Worm (Caenorhabditis elegans) whole organism, midembryonic: ENCODE measurements around the gene R04D3.3.

Experiments used
- T22C8.4 ChIP-seq: fragments of 200-800 bp; sonication (Bioruptor generic); IDR thresholded peaks from 2 replicates; pipeline ENCODE4 v1.3.6; 2022; ENCODE audit warnings: missing genetic modification characterization, missing compliant biosample characterization
- cog-1 ChIP-seq: sonication (generic microtip); optimal IDR thresholded peaks from 2 replicates; lab custom pipeline; 2016; ENCODE audit warnings: missing genetic modification characterization, missing compliant biosample characterization
- flt-1 ChIP-seq: fragments of 200-800 bp; sonication (Bioruptor generic); IDR thresholded peaks from 2 replicates; pipeline ENCODE4 v1.3.6; 2022; ENCODE audit warnings: missing genetic modification characterization, missing compliant biosample characterization
- klf-2 ChIP-seq: fragments of 200-800 bp; sonication (Bioruptor generic); conservative IDR thresholded peaks from 2 replicates; pipeline ENCODE4 v1.3.6; 2022; ENCODE audit warnings: missing genetic modification reagents, missing genetic modification characterization, missing compliant biosample characterization
- med-1 ChIP-seq: sonication (generic microtip); optimal IDR thresholded peaks from 2 replicates; lab custom pipeline; 2017; ENCODE audit warnings: missing genetic modification characterization, mild to moderate bottlenecking, missing compliant biosample characterization, antibody characterized with exemption, missing genetic modification reagents; ENCODE audit not compliant: insufficient read depth
- ref-1 ChIP-seq: fragments of 200-800 bp; sonication (Bioruptor generic); conservative IDR thresholded peaks from 2 replicates; pipeline ENCODE4 v1.3.6; 2022; ENCODE audit warnings: missing genetic modification reagents, missing genetic modification characterization, missing compliant biosample characterization
- tab-1 ChIP-seq: fragments of 200-800 bp; sonication (Bioruptor generic); IDR thresholded peaks from 2 replicates; pipeline ENCODE4 v1.3.6; 2022; ENCODE audit warnings: missing genetic modification characterization, missing compliant biosample characterization
- ztf-23 ChIP-seq: fragments of 200-800 bp; sonication (Bioruptor generic); IDR thresholded peaks from 2 replicates; pipeline ENCODE4 v1.3.6; 2022; ENCODE audit warnings: missing genetic modification reagents, missing genetic modification characterization, missing compliant biosample characterization
- ztf-29 ChIP-seq: fragments of 200-800 bp; sonication (Bioruptor generic); IDR thresholded peaks from 2 replicates; pipeline ENCODE4 v1.3.6; 2022; ENCODE audit warnings: missing genetic modification reagents, missing genetic modification characterization, missing compliant biosample characterization

DNA sequence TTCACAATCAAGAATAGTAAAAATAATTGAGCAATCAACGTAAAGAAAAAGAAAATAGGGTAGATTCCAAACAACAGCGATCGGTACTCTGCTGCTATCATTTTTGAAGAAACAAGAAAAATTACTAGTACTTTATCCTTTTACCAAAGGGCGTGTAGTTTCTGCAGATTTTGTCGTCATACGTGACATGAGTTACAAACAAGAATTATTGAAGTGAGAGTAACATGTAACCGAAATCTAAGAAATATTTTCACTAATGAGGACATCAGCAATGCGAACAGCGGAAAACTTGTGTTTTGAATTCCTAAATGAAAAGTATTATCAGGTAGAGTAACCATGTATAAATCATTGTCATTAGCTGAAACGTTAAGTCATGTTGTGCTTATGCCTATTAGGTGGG, 4.2 kb upstream of the R04D3.3 start, which contains the start of gene srd-36:
- TF ChIP-seq ztf-23 (GFP tag; lab: Robert Waterston, UW), result no peak
- TF ChIP-seq flt-1 (GFP tag; lab: Robert Waterston, UW), result no peak
- TF ChIP-seq ref-1 (GFP tag; lab: Robert Waterston, UW), result no peak
- no peak for TF ChIP-seq klf-2 (GFP tag; lab: Robert Waterston, UW)
- TF ChIP-seq tab-1 (GFP tag; lab: Robert Waterston, UW), result no peak
- no peak for TF ChIP-seq ztf-29 (GFP tag; lab: Robert Waterston, UW)
- TF ChIP-seq T22C8.4 (GFP tag; lab: Robert Waterston, UW), result no peak
- no peak for TF ChIP-seq cog-1
- no peak for TF ChIP-seq med-1
